Worm (Caenorhabditis elegans) whole organism, young adult: ENCODE data around the gene ZK507.1.

ENCODE experiments used
- B0035.1 ChIP-seq: sonication (generic microtip); optimal IDR thresholded peaks from 2 replicates; lab custom pipeline; 2016; ENCODE audit warnings: missing genetic modification characterization, mild to moderate bottlenecking, missing compliant biosample characterization, missing genotype, missing genetic modification reagents
- C17E4.6 ChIP-seq: fragments of 200-800 bp; sonication (Bioruptor generic); IDR thresholded peaks from 2 replicates; pipeline ENCODE4 v1.3.6; 2022; ENCODE audit warnings: missing genetic modification reagents, missing genetic modification characterization, missing compliant biosample characterization
- D2030.7 ChIP-seq: fragments of 200-800 bp; sonication (Bioruptor generic); IDR thresholded peaks from 2 replicates; pipeline ENCODE4 v1.3.6; 2022; ENCODE audit warnings: missing genetic modification reagents, missing genetic modification characterization, missing compliant biosample characterization
- F10E7.11 ChIP-seq: sonication (generic microtip); optimal IDR thresholded peaks from 2 replicates; lab custom pipeline; 2017; ENCODE audit warnings: mild to moderate bottlenecking, missing genetic modification characterization, moderate library complexity, missing compliant biosample characterization
- F52B5.7 ChIP-seq: sonication (generic microtip); optimal IDR thresholded peaks from 2 replicates; lab custom pipeline; 2016; ENCODE audit warnings: mild to moderate bottlenecking, missing genetic modification characterization, missing compliant biosample characterization
- K11D2.4 ChIP-seq: fragments of 200-800 bp; sonication (Bioruptor generic); IDR thresholded peaks from 2 replicates; pipeline ENCODE4 v1.3.6; 2022; ENCODE audit warnings: missing genetic modification reagents, missing genetic modification characterization, missing compliant biosample characterization
- Y53G8AR.9 ChIP-seq: fragments of 200-800 bp; sonication (Bioruptor generic); conservative IDR thresholded peaks from 2 replicates; pipeline ENCODE4 v1.3.6; 2022; ENCODE audit warnings: missing genetic modification reagents, missing genetic modification characterization, missing compliant biosample characterization
- Y95B8A.8 ChIP-seq: fragments of 200-800 bp; sonication (Bioruptor generic); IDR thresholded peaks from 2 replicates; pipeline ENCODE4 v1.3.6; 2022; ENCODE audit warnings: missing genetic modification reagents, missing genetic modification characterization, missing compliant biosample characterization
- akir-1 ChIP-seq: fragments of 200-800 bp; sonication (Bioruptor generic); optimal IDR thresholded peaks from 2 replicates; lab custom pipeline; 2018; ENCODE audit warnings: mild to moderate bottlenecking, missing genetic modification characterization, moderate library complexity, missing compliant biosample characterization
- athp-1 ChIP-seq: sonication (generic microtip); optimal IDR thresholded peaks from 2 replicates; lab custom pipeline; 2017; ENCODE audit warnings: mild to moderate bottlenecking, missing genetic modification characterization, missing compliant biosample characterization
- cebp-1 ChIP-seq, 2 experiments: fragments of 200-800 bp in 1 of 2; sonication (Bioruptor generic) in 1 of 2; sonication (generic microtip) in 1 of 2; IDR thresholded peaks in 1 of 2; optimal IDR thresholded peaks in 1 of 2; 2 replicates each; pipeline versions ENCODE4 v1.3.6 to Lab custom; 2017 to 2022; ENCODE audit warnings: missing compliant biosample characterization in 2 of 2, missing genetic modification characterization in 2 of 2, mild to moderate bottlenecking in 1 of 2, missing genetic modification reagents in 1 of 2, moderate library complexity in 1 of 2
- cebp-2 ChIP-seq: fragments of 200-800 bp; sonication (Bioruptor generic); IDR thresholded peaks from 2 replicates; pipeline ENCODE4 v1.3.6; 2022; ENCODE audit warnings: missing genetic modification characterization, missing compliant biosample characterization
- ceh-100 ChIP-seq: fragments of 200-800 bp; sonication (Bioruptor generic); IDR thresholded peaks from 2 replicates; pipeline ENCODE4 v1.3.6; 2022; ENCODE audit warnings: missing genetic modification reagents, missing genetic modification characterization, missing compliant biosample characterization
- dpff-1 ChIP-seq: sonication (generic microtip); optimal IDR thresholded peaks from 2 replicates; lab custom pipeline; 2017; ENCODE audit warnings: mild to moderate bottlenecking, missing genetic modification characterization, missing compliant biosample characterization
- efl-1 ChIP-seq: fragments of 150-350 bp; optimal IDR thresholded peaks from 2 replicates; lab custom pipeline; 2014; ENCODE audit warnings: missing biosample characterization, missing genetic modification reagents, missing genetic modification characterization
- him-1 ChIP-seq: sonication (generic microtip); optimal IDR thresholded peaks from 2 replicates; lab custom pipeline; 2016; ENCODE audit warnings: missing genotype, missing genetic modification reagents, missing genetic modification characterization, missing compliant biosample characterization
- hmg-1.2 ChIP-seq: fragments of 200-800 bp; sonication (Bioruptor generic); IDR thresholded peaks from 2 replicates; pipeline ENCODE4 v1.3.6; 2022; ENCODE audit warnings: missing genetic modification reagents, missing genetic modification characterization, missing compliant biosample characterization
- hrde-1 ChIP-seq: sonication (generic microtip); optimal IDR thresholded peaks from 2 replicates; lab custom pipeline; 2016; ENCODE audit warnings: missing genetic modification characterization, mild to moderate bottlenecking, missing compliant biosample characterization, moderate library complexity, missing genotype, missing genetic modification reagents, borderline replicate concordance
- hsf-1 ChIP-seq: fragments of 200-800 bp; sonication (Bioruptor generic); IDR thresholded peaks from 2 replicates; pipeline ENCODE4 v1.3.6; 2022; ENCODE audit warnings: missing genetic modification reagents, missing genetic modification characterization, missing compliant biosample characterization
- lag-1 ChIP-seq: fragments of 200-800 bp; sonication (Bioruptor generic); IDR thresholded peaks from 2 replicates; pipeline ENCODE4 v1.3.6; 2022; ENCODE audit warnings: missing genetic modification reagents, missing genetic modification characterization, missing compliant biosample characterization
- lin-26 ChIP-seq: fragments of 200-800 bp; sonication (Bioruptor generic); IDR thresholded peaks from 2 replicates; pipeline ENCODE4 v1.3.6; 2022; ENCODE audit warnings: missing genetic modification reagents, missing genetic modification characterization, missing compliant biosample characterization
- lin-35 ChIP-seq, 3 experiments: fragments of 150-350 bp in 2 of 3; sonication (generic microtip) in 1 of 3; optimal IDR thresholded peaks; 2 replicates each; lab custom pipeline; 2014 to 2018; ENCODE audit warnings: missing biosample characterization in 3 of 3, missing genetic modification characterization in 3 of 3, missing genetic modification reagents in 3 of 3
- lin-54 ChIP-seq: fragments of 200-800 bp; sonication (Bioruptor generic); optimal IDR thresholded peaks from 2 replicates; lab custom pipeline; 2018; ENCODE audit warnings: mild to moderate bottlenecking, missing genetic modification characterization, missing compliant biosample characterization
- lsl-1 ChIP-seq: fragments of 200-800 bp; sonication (Bioruptor generic); optimal IDR thresholded peaks from 2 replicates; lab custom pipeline; 2018; ENCODE audit warnings: mild to moderate bottlenecking, missing genetic modification characterization, moderate library complexity, missing compliant biosample characterization
- madf-10 ChIP-seq: sonication (generic microtip); optimal IDR thresholded peaks from 2 replicates; lab custom pipeline; 2016; ENCODE audit warnings: mild to moderate bottlenecking, missing genetic modification characterization, missing compliant biosample characterization
- madf-3 ChIP-seq: fragments of 200-800 bp; sonication (Bioruptor generic); IDR thresholded peaks from 2 replicates; pipeline ENCODE4 v1.3.6; 2022; ENCODE audit warnings: missing genetic modification reagents, missing genetic modification characterization, missing compliant biosample characterization
- madf-6 ChIP-seq: fragments of 200-800 bp; sonication (Bioruptor generic); IDR thresholded peaks from 2 replicates; pipeline ENCODE4 v1.3.6; 2022; ENCODE audit warnings: missing genetic modification reagents, missing genetic modification characterization, missing compliant biosample characterization
- mes-4 ChIP-seq: sonication (generic microtip); optimal IDR thresholded peaks from 2 replicates; lab custom pipeline; 2016; ENCODE audit warnings: missing genotype, missing genetic modification characterization, missing compliant biosample characterization
- nfya-1 ChIP-seq: sonication (generic microtip); optimal IDR thresholded peaks from 2 replicates; lab custom pipeline; 2017; ENCODE audit warnings: antibody characterized with exemption, missing compliant biosample characterization, missing genetic modification characterization, borderline replicate concordance; ENCODE audit not compliant: insufficient read depth
- nfyb-1 ChIP-seq: fragments of 200-800 bp; sonication (Bioruptor generic); IDR thresholded peaks from 2 replicates; pipeline ENCODE4 v1.3.6; 2022; ENCODE audit warnings: missing genetic modification reagents, missing genetic modification characterization, missing compliant biosample characterization
- nhr-179 ChIP-seq: sonication (generic microtip); optimal IDR thresholded peaks from 2 replicates; lab custom pipeline; 2016; ENCODE audit warnings: mild to moderate bottlenecking, missing genetic modification characterization, missing compliant biosample characterization
- nhr-80 ChIP-seq: sonication (generic microtip); optimal IDR thresholded peaks from 2 replicates; lab custom pipeline; 2016; ENCODE audit warnings: missing genetic modification characterization, missing compliant biosample characterization
- pbrm-1 ChIP-seq: fragments of 200-800 bp; sonication (Bioruptor generic); IDR thresholded peaks from 2 replicates; pipeline ENCODE4 v1.3.6; 2022; ENCODE audit warnings: missing genetic modification reagents, missing genetic modification characterization, missing compliant biosample characterization
- pha-4 ChIP-seq: fragments of 150-350 bp; sonication (generic microtip); optimal IDR thresholded peaks from 2 replicates; lab custom pipeline; 2014; ENCODE audit warnings: missing biosample characterization, missing genetic modification reagents, missing genetic modification characterization
- repo-1 ChIP-seq: sonication (generic microtip); optimal IDR thresholded peaks from 2 replicates; lab custom pipeline; 2017; ENCODE audit warnings: mild to moderate bottlenecking, missing genetic modification characterization, missing compliant biosample characterization
- snpc-1.1 ChIP-seq: sonication (generic microtip); optimal IDR thresholded peaks from 2 replicates; lab custom pipeline; 2017; ENCODE audit warnings: missing genetic modification characterization, mild to moderate bottlenecking, missing compliant biosample characterization, antibody characterized with exemption, moderate library complexity, missing genotype, missing genetic modification reagents; ENCODE audit not compliant: insufficient read depth
- tbx-9 ChIP-seq: sonication (generic microtip); optimal IDR thresholded peaks from 2 replicates; lab custom pipeline; 2016; ENCODE audit warnings: borderline replicate concordance, missing genetic modification characterization, inconsistent platforms, missing compliant biosample characterization
- tlf-1 ChIP-seq: fragments of 200-800 bp; sonication (Bioruptor generic); optimal IDR thresholded peaks from 2 replicates; lab custom pipeline; 2018; ENCODE audit warnings: mild to moderate bottlenecking, missing genetic modification characterization, missing compliant biosample characterization
- unc-130 ChIP-seq: sonication (generic microtip); optimal IDR thresholded peaks from 2 replicates; lab custom pipeline; 2016; ENCODE audit warnings: missing genetic modification reagents, missing genetic modification characterization, missing compliant biosample characterization
- zfh-2 ChIP-seq: fragments of 200-800 bp; sonication (Bioruptor generic); conservative IDR thresholded peaks from 2 replicates; pipeline ENCODE4 v1.3.6; 2022; ENCODE audit warnings: missing genetic modification reagents, missing genetic modification characterization, missing compliant biosample characterization
- ztf-18 ChIP-seq: sonication (generic microtip); optimal IDR thresholded peaks from 2 replicates; lab custom pipeline; 2016; ENCODE audit warnings: missing genotype, mild to moderate bottlenecking, missing genetic modification characterization, missing compliant biosample characterization
- ztf-26 ChIP-seq: sonication (generic microtip); optimal IDR thresholded peaks from 2 replicates; lab custom pipeline; 2017; ENCODE audit warnings: missing genetic modification characterization, missing compliant biosample characterization

Gene ZK507.1

ce11 chrIII:9072704-9073103 lies 28.4 kb downstream of the ZK507.1 start:
- TF ChIP-seq ztf-26 (tag; lab: Kevin White, UChicago) (no peak), Y53G8AR.9 (GFP tag; lab: Robert Waterston, UW) (no peak), mes-4 (tag; lab: Kevin White, UChicago) (no peak), K11D2.4 (GFP tag; lab: Robert Waterston, UW) (no peak), C17E4.6 (GFP tag; lab: Robert Waterston, UW) (no peak), dpff-1 (tag; lab: Kevin White, UChicago) (no peak), nfya-1 (tag; lab: Kevin White, UChicago) (no peak)

ce11 chrIII:9071372-9071771 lies 29.7 kb downstream of the ZK507.1 start, which contains the start of gene lin-12:
TSS of gene lin-12 (minus strand) at chrIII:9071472.
- no peak for TF ChIP-seq snpc-1.1
- no peak for TF ChIP-seq lsl-1 (GFP tag; lab: Kevin White, UChicago)
- TF ChIP-seq B0035.1 (tag; lab: Kevin White, UChicago) = no peak

- TF ChIP-seq lin-26 (no peak), F10E7.11 (tag; lab: Kevin White, UChicago) (no peak), lag-1 (GFP tag; lab: Robert Waterston, UW) (no peak), nhr-179 (tag; lab: Kevin White, UChicago) (no peak)
- TF ChIP-seq, all 124 proteins: peak for 0
These were observed 31.4 kb downstream of the ZK507.1 start for ce11 chrIII:9069712-9070111.

ce11 chrIII:9060267-9060666 lies 40.8 kb downstream of the ZK507.1 start:
- TF ChIP-seq pha-4 = no peak
- peak; percentile 15; the same call in 1 of the 2 replicates for TF ChIP-seq ceh-100 (GFP tag; lab: Robert Waterston, UW)
- peak; percentile 35 for TF ChIP-seq him-1 (tag; lab: Kevin White, UChicago)
- peak; percentile 3 for TF ChIP-seq ztf-18 (tag; lab: Kevin White, UChicago)
- peak; percentile 73 for TF ChIP-seq tlf-1 (GFP tag; lab: Kevin White, UChicago)
- no peak for TF ChIP-seq D2030.7
- TF ChIP-seq lin-26 = 0 out of 2 replicates have a peak, but pooled peaks have one; percentile 23
- no peak for TF ChIP-seq cebp-1 (GFP tag; IDR thresholded peaks at IDR 0.05; lab: Robert Waterston, UW)
- peak; percentile 54 for TF ChIP-seq cebp-1 (tag; optimal IDR thresholded peaks at IDR 0.05; lab: Kevin White, UChicago)
- TF ChIP-seq F52B5.7 = no peak
- no peak for TF ChIP-seq zfh-2
- peak; percentile 4 for TF ChIP-seq mes-4 (tag; lab: Kevin White, UChicago)
- TF ChIP-seq madf-6 (GFP tag; lab: Robert Waterston, UW) = peak; percentile 30; the same call in 1 of the 2 replicates
- TF ChIP-seq akir-1 = no peak
- peak; percentile 29 for TF ChIP-seq nhr-80 (tag; lab: Kevin White, UChicago)
- TF ChIP-seq K11D2.4 (GFP tag; lab: Robert Waterston, UW) = peak; percentile 43; the same call in 1 of the 2 replicates
- peak; percentile 58; the same call in 1 of the 2 replicates for TF ChIP-seq Y95B8A.8
- no peak for TF ChIP-seq lin-35 (GFP tag; optimal IDR thresholded peaks at IDR 0.05; lab: Kevin White, UChicago)
- TF ChIP-seq pbrm-1 (GFP tag; lab: Robert Waterston, UW) = peak; percentile 58; the same call in 1 of the 2 replicates
- TF ChIP-seq tbx-9 (tag; lab: Kevin White, UChicago) = no peak
- TF ChIP-seq lin-54 (GFP tag; lab: Kevin White, UChicago) = peak; percentile 53
- TF ChIP-seq cebp-2 (GFP tag; lab: Robert Waterston, UW) = peak; percentile 88; the same call in 1 of the 2 replicates
- TF ChIP-seq madf-3 (GFP tag; lab: Robert Waterston, UW) = peak; percentile 77
- TF ChIP-seq hrde-1 (tag; lab: Kevin White, UChicago) = peak; percentile 78
- TF ChIP-seq unc-130 (GFP tag; lab: Kevin White, UChicago) = peak; percentile 4
- peak; percentile 5 for TF ChIP-seq athp-1 (tag; lab: Kevin White, UChicago)
- peak; percentile 79 for TF ChIP-seq nfyb-1 (GFP tag; lab: Robert Waterston, UW)
- TF ChIP-seq hsf-1 (GFP tag; lab: Robert Waterston, UW) = 0 out of 2 replicates have a peak, but pooled peaks have one; percentile 23
- TF ChIP-seq efl-1 (GFP tag; lab: Kevin White, UChicago) = no peak
- TF ChIP-seq repo-1 (tag; lab: Kevin White, UChicago) = peak; percentile 80
- no peak for TF ChIP-seq snpc-1.1
- TF ChIP-seq hmg-1.2 (GFP tag; lab: Robert Waterston, UW) = peak; percentile 22; the same call in 1 of the 2 replicates
- TF ChIP-seq madf-10 = peak; percentile 57
